Worm (Caenorhabditis elegans) whole organism, early embryonic: ENCODE data around the gene crn-6.

Experiments
- B0310.2 ChIP-seq: sonication (generic microtip); optimal IDR thresholded peaks from 2 replicates; lab custom pipeline; 2016; ENCODE audit warnings: mild to moderate bottlenecking, missing genetic modification characterization, missing compliant biosample characterization
- F13C5.2 ChIP-seq: sonication (generic microtip); optimal IDR thresholded peaks from 2 replicates; lab custom pipeline; 2017; ENCODE audit warnings: mild to moderate bottlenecking, missing genetic modification characterization, inconsistent platforms, missing compliant biosample characterization
- aly-1 ChIP-seq: sonication (generic microtip); optimal IDR thresholded peaks from 2 replicates; lab custom pipeline; 2016; ENCODE audit warnings: missing genetic modification characterization, missing compliant biosample characterization
- ama-1 ChIP-seq: fragments of 150-350 bp; optimal IDR thresholded peaks from 2 replicates; lab custom pipeline; 2014
- ceh-13 ChIP-seq: fragments of 200-800 bp; sonication (Bioruptor generic); optimal IDR thresholded peaks from 2 replicates; lab custom pipeline; 2018; ENCODE audit warnings: mild to moderate bottlenecking, missing genetic modification characterization, missing compliant biosample characterization
- ceh-36 ChIP-seq: sonication (generic microtip); optimal IDR thresholded peaks from 2 replicates; lab custom pipeline; 2016; ENCODE audit warnings: missing genetic modification characterization, inconsistent platforms, missing compliant biosample characterization
- ets-7 ChIP-seq: sonication (generic microtip); optimal IDR thresholded peaks from 2 replicates; lab custom pipeline; 2016; ENCODE audit warnings: missing genotype, missing genetic modification characterization, missing compliant biosample characterization
- flt-1 ChIP-seq: fragments of 200-800 bp; sonication (Bioruptor generic); IDR thresholded peaks from 2 replicates; pipeline ENCODE4 v1.3.6; 2022; ENCODE audit warnings: missing genetic modification characterization, missing compliant biosample characterization
- hmbx-1 ChIP-seq: sonication (generic microtip); optimal IDR thresholded peaks from 2 replicates; lab custom pipeline; 2016; ENCODE audit warnings: mild to moderate bottlenecking, missing genetic modification characterization, missing compliant biosample characterization
- hmg-4 ChIP-seq: fragments of 200-800 bp; sonication (Bioruptor generic); optimal IDR thresholded peaks from 2 replicates; lab custom pipeline; 2018; ENCODE audit warnings: mild to moderate bottlenecking, missing genetic modification characterization, missing compliant biosample characterization
- hnd-1 ChIP-seq: sonication (generic microtip); optimal IDR thresholded peaks from 2 replicates; lab custom pipeline; 2016; ENCODE audit warnings: missing genetic modification characterization, missing compliant biosample characterization
- pes-1 ChIP-seq: fragments of 200-800 bp; sonication (Bioruptor generic); IDR thresholded peaks from 2 replicates; pipeline ENCODE4 v1.3.6; 2022; ENCODE audit warnings: missing genetic modification reagents, missing genetic modification characterization, missing compliant biosample characterization
- scrt-1 ChIP-seq: fragments of 200-800 bp; sonication (Bioruptor generic); IDR thresholded peaks from 2 replicates; pipeline ENCODE4 v1.3.6; 2022; ENCODE audit warnings: missing genetic modification characterization, missing compliant biosample characterization
- sea-1 ChIP-seq: fragments of 200-800 bp; sonication (Bioruptor generic); conservative IDR thresholded peaks from 2 replicates; pipeline ENCODE4 v1.3.6; 2022; ENCODE audit warnings: missing genetic modification characterization, missing compliant biosample characterization
- tbx-11 ChIP-seq: fragments of 200-800 bp; sonication (Bioruptor generic); IDR thresholded peaks from 2 replicates; pipeline ENCODE4 v1.3.6; 2022; ENCODE audit warnings: missing genetic modification characterization, missing compliant biosample characterization
- tbx-37 ChIP-seq: fragments of 200-800 bp; sonication (Bioruptor generic); conservative IDR thresholded peaks from 2 replicates; pipeline ENCODE4 v1.3.6; 2022; ENCODE audit warnings: missing genetic modification reagents, missing genetic modification characterization, missing compliant biosample characterization
- tra-4 ChIP-seq: sonication (generic microtip); optimal IDR thresholded peaks from 2 replicates; lab custom pipeline; 2017; ENCODE audit warnings: missing genetic modification characterization, missing compliant biosample characterization

Gene crn-6

DNA sequence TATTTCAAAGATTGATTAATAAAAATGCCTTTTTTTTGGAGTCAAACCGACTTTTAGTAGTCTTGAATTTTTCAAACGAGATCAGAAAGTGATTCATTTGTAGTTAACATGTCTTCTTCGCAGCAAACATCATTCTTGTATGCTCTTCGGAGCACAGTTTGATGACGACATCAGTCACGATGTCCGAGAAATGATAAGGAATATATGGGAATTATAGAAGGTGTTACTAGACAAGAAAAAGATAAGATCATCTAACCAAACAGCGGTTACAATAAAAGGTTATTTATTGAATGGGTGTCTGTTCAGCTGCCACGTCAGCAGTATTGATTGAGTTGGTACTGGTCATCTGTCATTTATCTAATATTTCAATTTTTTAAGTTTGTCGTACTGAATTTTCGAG, 695 bp upstream of the crn-6 start:
- TF ChIP-seq tbx-11 (GFP tag; lab: Robert Waterston, UW) (no peak), hmg-4 (GFP tag; lab: Kevin White, UChicago) (no peak), ceh-13 (no peak), scrt-1 (GFP tag; lab: Robert Waterston, UW) (no peak), sea-1 (GFP tag; lab: Robert Waterston, UW) (no peak), tbx-37 (GFP tag; lab: Robert Waterston, UW) (no peak), ceh-36 (tag; lab: Kevin White, UChicago) (no peak), hnd-1 (tag; lab: Kevin White, UChicago) (no peak), ets-7 (tag; lab: Kevin White, UChicago) (no peak), flt-1 (GFP tag; lab: Robert Waterston, UW) (no peak), ama-1 (lab: Kevin White, UChicago) (no peak)

DNA sequence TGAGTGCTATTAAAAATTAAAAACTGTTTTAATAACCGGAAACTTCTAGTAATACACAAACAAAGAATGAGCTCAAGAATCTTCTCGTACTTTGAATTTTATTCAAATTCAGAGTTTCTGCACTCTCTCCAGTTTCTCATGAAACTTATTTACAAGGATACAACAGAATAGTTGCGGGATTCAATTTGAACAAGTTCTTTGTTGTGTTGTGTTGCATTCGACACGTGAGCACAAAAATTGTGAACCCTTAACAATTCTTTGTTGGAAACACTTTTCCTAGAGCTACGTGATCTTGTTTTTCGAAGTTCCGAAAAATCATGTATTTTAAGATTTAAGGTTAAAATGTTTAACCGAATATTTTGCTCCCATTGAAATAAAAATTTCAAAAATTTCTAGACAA, 6.7 kb downstream of the crn-6 start:
- TF ChIP-seq ets-7 (tag; lab: Kevin White, UChicago), result no peak
- TF ChIP-seq F13C5.2 (tag; lab: Kevin White, UChicago), result no peak
- no peak for TF ChIP-seq tra-4 (tag; lab: Kevin White, UChicago)
- TF ChIP-seq scrt-1 (GFP tag; lab: Robert Waterston, UW), result no peak
- TF ChIP-seq ceh-36 (tag; lab: Kevin White, UChicago), result no peak
- no peak for TF ChIP-seq hmg-4 (GFP tag; lab: Kevin White, UChicago)
- TF ChIP-seq B0310.2 (tag; lab: Kevin White, UChicago), result no peak
- no peak for TF ChIP-seq sea-1 (GFP tag; lab: Robert Waterston, UW)
- no peak for TF ChIP-seq ceh-13
- no peak for TF ChIP-seq flt-1 (GFP tag; lab: Robert Waterston, UW)

DNA sequence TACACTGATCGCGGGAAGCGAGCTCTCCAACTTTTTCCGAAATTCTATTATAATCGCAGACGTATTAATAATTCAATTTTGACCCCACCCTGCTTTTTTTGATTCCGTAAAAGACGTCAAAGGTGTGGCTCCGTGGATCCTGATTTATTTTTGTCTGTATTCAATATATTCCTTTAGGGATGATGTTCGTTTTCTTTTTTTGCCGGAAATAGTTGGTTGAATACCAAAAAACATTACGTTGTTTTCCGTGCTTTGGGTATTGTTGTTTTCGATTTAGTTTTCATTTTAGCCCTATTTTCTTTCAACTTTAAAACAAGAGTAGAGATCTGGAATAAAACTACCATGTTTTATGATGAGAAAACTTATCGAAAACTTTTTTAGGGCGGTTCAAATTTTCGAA, 9.6 kb downstream of the crn-6 start:
- TF ChIP-seq ceh-36 (tag; lab: Kevin White, UChicago), result no peak

DNA sequence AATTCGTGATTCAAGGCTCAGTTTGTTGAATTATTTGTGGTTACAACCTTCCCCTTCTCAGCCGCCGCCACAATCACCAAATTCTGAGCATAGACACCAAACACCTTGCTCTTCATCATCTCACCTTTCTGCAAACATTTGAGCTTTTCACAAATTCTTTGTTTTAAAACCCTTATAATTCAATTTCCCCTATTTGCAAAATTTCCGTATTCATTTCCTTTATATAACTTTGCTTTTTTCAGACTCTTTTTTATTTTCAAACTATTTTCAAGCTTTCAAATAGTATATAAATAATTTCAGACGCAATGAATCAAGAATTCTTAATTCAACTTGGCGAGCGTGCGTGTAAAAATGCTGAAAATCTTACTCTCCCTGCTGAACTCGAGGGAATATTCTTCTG, 16.4 kb downstream of the crn-6 start, which contains the start of gene tkr-1:
Gene tkr-1 (plus strand): TSS at position 301 of the 400 bp plus-strand sequence.
- TF ChIP-seq B0310.2 (tag; lab: Kevin White, UChicago) (no peak), ama-1 (lab: Kevin White, UChicago) (no peak), hnd-1 (tag; lab: Kevin White, UChicago) (no peak), ceh-13 (no peak), scrt-1 (GFP tag; lab: Robert Waterston, UW) (no peak), hmbx-1 (no peak), flt-1 (GFP tag; lab: Robert Waterston, UW) (no peak), tra-4 (tag; lab: Kevin White, UChicago) (no peak), sea-1 (GFP tag; lab: Robert Waterston, UW) (no peak)

DNA sequence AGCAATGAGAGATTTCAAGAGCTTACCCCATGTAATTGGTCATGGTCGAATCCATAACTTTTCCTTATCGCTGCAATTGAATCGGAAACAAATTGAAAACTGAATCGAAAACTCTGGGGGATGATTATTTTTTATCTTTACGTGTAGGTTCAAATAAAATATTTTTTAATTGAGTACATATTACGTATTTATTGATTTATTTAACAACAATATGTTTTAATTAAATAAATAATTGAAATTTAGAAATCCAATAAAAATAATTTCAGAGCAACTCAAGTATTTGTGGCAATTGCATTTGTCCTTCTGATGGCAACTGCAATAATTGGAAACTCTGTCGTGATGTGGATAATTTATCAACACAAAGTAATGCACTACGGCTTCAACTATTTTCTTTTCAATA, 18.5 kb downstream of the crn-6 start, which contains the start of gene C38C10.3:
Gene C38C10.3 (minus strand): TSS at position 101 of the 400 bp plus-strand sequence.
- TF ChIP-seq aly-1 (tag; lab: Kevin White, UChicago), result no peak
- no peak for TF ChIP-seq hnd-1 (tag; lab: Kevin White, UChicago)
- TF ChIP-seq pes-1 (GFP tag; lab: Robert Waterston, UW), result no peak
- TF ChIP-seq hmbx-1, result no peak
- TF ChIP-seq hmg-4 (GFP tag; lab: Kevin White, UChicago), result no peak

DNA sequence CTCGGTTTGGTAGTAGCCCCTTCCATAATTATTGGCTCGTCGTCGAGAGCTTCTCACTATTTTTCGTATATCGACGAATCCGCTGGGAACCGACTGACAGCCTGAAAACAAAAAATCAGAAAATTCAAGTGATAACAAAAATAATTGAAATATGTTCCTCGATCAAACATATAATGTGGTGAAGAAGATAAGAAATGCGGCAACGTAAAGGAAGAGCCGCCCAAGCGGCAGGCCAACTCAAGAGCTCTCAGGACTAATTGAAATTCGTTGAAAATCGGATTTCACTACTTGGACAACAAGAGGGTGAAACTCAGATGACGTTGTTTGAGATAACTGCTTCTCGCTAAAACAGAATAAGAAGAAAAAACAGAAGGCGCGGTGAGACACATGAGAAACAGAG, 22.9 kb downstream of the crn-6 start, which contains the start of gene slc-17.2:
Gene slc-17.2 (minus strand): TSS at position 101 of the 400 bp plus-strand sequence.
- TF ChIP-seq hmg-4 (GFP tag; lab: Kevin White, UChicago) (no peak), flt-1 (GFP tag; lab: Robert Waterston, UW) (no peak), ceh-13 (no peak), aly-1 (tag; lab: Kevin White, UChicago) (no peak), scrt-1 (GFP tag; lab: Robert Waterston, UW) (no peak), tbx-37 (GFP tag; lab: Robert Waterston, UW) (no peak), tra-4 (tag; lab: Kevin White, UChicago) (no peak), F13C5.2 (tag; lab: Kevin White, UChicago) (no peak), pes-1 (GFP tag; lab: Robert Waterston, UW) (no peak), B0310.2 (tag; lab: Kevin White, UChicago) (no peak), sea-1 (GFP tag; lab: Robert Waterston, UW) (no peak), ama-1 (lab: Kevin White, UChicago) (no peak), hnd-1 (tag; lab: Kevin White, UChicago) (no peak), hmbx-1 (no peak)

DNA sequence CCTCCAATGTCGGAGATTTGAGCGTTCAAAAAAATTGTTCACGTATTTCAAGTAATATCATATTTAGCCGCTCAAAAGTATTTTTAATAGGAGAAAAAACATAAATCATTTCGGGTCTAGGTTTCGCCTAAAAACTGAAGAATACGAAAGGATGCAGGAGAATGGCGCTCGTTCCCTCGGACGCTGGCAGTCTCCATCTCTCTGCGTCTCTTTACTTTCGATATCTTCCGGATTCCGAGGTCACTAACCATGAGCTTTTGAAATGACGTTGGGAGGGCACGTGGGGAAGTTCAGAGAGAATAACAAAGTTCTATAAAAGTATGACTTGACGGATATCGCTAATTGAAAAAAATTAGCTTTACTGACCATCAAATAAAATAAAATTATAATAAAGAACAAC, 23.9 kb downstream of the crn-6 start:
- TF ChIP-seq pes-1 (GFP tag; lab: Robert Waterston, UW) (no peak), hnd-1 (tag; lab: Kevin White, UChicago) (no peak), aly-1 (tag; lab: Kevin White, UChicago) (no peak), ama-1 (lab: Kevin White, UChicago) (no peak), scrt-1 (GFP tag; lab: Robert Waterston, UW) (no peak), hmg-4 (GFP tag; lab: Kevin White, UChicago) (no peak), F13C5.2 (tag; lab: Kevin White, UChicago) (no peak), B0310.2 (tag; lab: Kevin White, UChicago) (no peak), hmbx-1 (no peak), tra-4 (tag; lab: Kevin White, UChicago) (no peak), flt-1 (GFP tag; lab: Robert Waterston, UW) (no peak), tbx-37 (GFP tag; lab: Robert Waterston, UW) (no peak), tbx-11 (GFP tag; lab: Robert Waterston, UW) (no peak), ceh-13 (no peak), ets-7 (tag; lab: Kevin White, UChicago) (no peak), sea-1 (GFP tag; lab: Robert Waterston, UW) (no peak)
